Worm (Caenorhabditis elegans) whole organism, midembryonic: ENCODE measurements around the gene efn-4.

ENCODE experiments used
- T22C8.4 ChIP-seq: fragments of 200-800 bp; sonication (Bioruptor generic); IDR thresholded peaks from 2 replicates; pipeline ENCODE4 v1.3.6; 2022; ENCODE audit warnings: missing genetic modification characterization, missing compliant biosample characterization
- cog-1 ChIP-seq: sonication (generic microtip); optimal IDR thresholded peaks from 2 replicates; lab custom pipeline; 2016; ENCODE audit warnings: missing genetic modification characterization, missing compliant biosample characterization
- flt-1 ChIP-seq: fragments of 200-800 bp; sonication (Bioruptor generic); IDR thresholded peaks from 2 replicates; pipeline ENCODE4 v1.3.6; 2022; ENCODE audit warnings: missing genetic modification characterization, missing compliant biosample characterization
- klf-2 ChIP-seq: fragments of 200-800 bp; sonication (Bioruptor generic); conservative IDR thresholded peaks from 2 replicates; pipeline ENCODE4 v1.3.6; 2022; ENCODE audit warnings: missing genetic modification reagents, missing genetic modification characterization, missing compliant biosample characterization
- med-1 ChIP-seq: sonication (generic microtip); optimal IDR thresholded peaks from 2 replicates; lab custom pipeline; 2017; ENCODE audit warnings: missing genetic modification characterization, mild to moderate bottlenecking, missing compliant biosample characterization, antibody characterized with exemption, missing genetic modification reagents; ENCODE audit not compliant: insufficient read depth
- ref-1 ChIP-seq: fragments of 200-800 bp; sonication (Bioruptor generic); conservative IDR thresholded peaks from 2 replicates; pipeline ENCODE4 v1.3.6; 2022; ENCODE audit warnings: missing genetic modification reagents, missing genetic modification characterization, missing compliant biosample characterization
- tab-1 ChIP-seq: fragments of 200-800 bp; sonication (Bioruptor generic); IDR thresholded peaks from 2 replicates; pipeline ENCODE4 v1.3.6; 2022; ENCODE audit warnings: missing genetic modification characterization, missing compliant biosample characterization
- ztf-23 ChIP-seq: fragments of 200-800 bp; sonication (Bioruptor generic); IDR thresholded peaks from 2 replicates; pipeline ENCODE4 v1.3.6; 2022; ENCODE audit warnings: missing genetic modification reagents, missing genetic modification characterization, missing compliant biosample characterization
- ztf-29 ChIP-seq: fragments of 200-800 bp; sonication (Bioruptor generic); IDR thresholded peaks from 2 replicates; pipeline ENCODE4 v1.3.6; 2022; ENCODE audit warnings: missing genetic modification reagents, missing genetic modification characterization, missing compliant biosample characterization

- TF ChIP-seq cog-1 (tag; lab: Kevin White, UChicago) (no peak), flt-1 (GFP tag; lab: Robert Waterston, UW) (no peak), tab-1 (GFP tag; lab: Robert Waterston, UW) (no peak), ztf-29 (GFP tag; lab: Robert Waterston, UW) (no peak), ztf-23 (GFP tag; lab: Robert Waterston, UW) (no peak), ref-1 (GFP tag; lab: Robert Waterston, UW) (no peak), klf-2 (GFP tag; lab: Robert Waterston, UW) (no peak), med-1 (GFP tag; lab: Kevin White, UChicago) (no peak), T22C8.4 (GFP tag; lab: Robert Waterston, UW) (no peak)
Observed at ce11 chrIV:601595-601994, 42.6 kb downstream of the efn-4 start, which contains the start of gene srt-59.
